Worm (Caenorhabditis elegans): Measurements from ENCODE around the gene Y38E10A.14.

Y38E10A.14 gene

ce11 chrII:12658409-12658808 lies 34.1 kb upstream of the Y38E10A.14 start:
- TF ChIP-seq B0336.3 (GFP tag; IDR thresholded peaks at IDR 0.05) = no peak
- TF ChIP-seq mes-4 (tag; optimal IDR thresholded peaks at IDR 0.05) = no peak
- TF ChIP-seq ceh-27 (GFP tag; optimal IDR thresholded peaks at IDR 0.05) = no peak
- no peak for TF ChIP-seq F49E8.2 (tag; optimal IDR thresholded peaks at IDR 0.05; ENCODE audit: insufficient read depth)
- no peak for TF ChIP-seq K12H6.12 (tag; optimal IDR thresholded peaks at IDR 0.05)
- no peak for TF ChIP-seq Y67H2A.10 (GFP tag; conservative IDR thresholded peaks at IDR 0.05)
- TF ChIP-seq B0019.2 (GFP tag; conservative IDR thresholded peaks at IDR 0.05) = no peak
- no peak for TF ChIP-seq B0261.1 (tag; optimal IDR thresholded peaks at IDR 0.05)
- no peak for TF ChIP-seq egl-44 (GFP tag; IDR thresholded peaks at IDR 0.05)
- no peak for TF ChIP-seq ceh-100 (GFP tag; IDR thresholded peaks at IDR 0.05)
- TF ChIP-seq madf-6 (GFP tag; IDR thresholded peaks at IDR 0.05) = no peak
- no peak for TF ChIP-seq attf-5 (GFP tag; optimal IDR thresholded peaks at IDR 0.05)
- no peak for TF ChIP-seq madf-3 (GFP tag; IDR thresholded peaks at IDR 0.05)
- no peak for TF ChIP-seq dox-1 (GFP tag; IDR thresholded peaks at IDR 0.05)
- TF ChIP-seq sdz-38 (tag; optimal IDR thresholded peaks at IDR 0.05) = no peak

- TF ChIP-seq mxl-1 (tag; optimal IDR thresholded peaks at IDR 0.05) (no peak), ZK185.1 (tag; optimal IDR thresholded peaks at IDR 0.05; ENCODE audit: poor library complexity, severe bottlenecking) (no peak), lsy-27 (tag; optimal IDR thresholded peaks at IDR 0.05; ENCODE audit: borderline replicate concordance, insufficient read depth) (no peak), snpc-1.3 (tag; optimal IDR thresholded peaks at IDR 0.05; ENCODE audit: insufficient read depth) (no peak), hsf-1 (GFP tag; IDR thresholded peaks at IDR 0.05) (no peak)
These were observed 33.3 kb upstream of the Y38E10A.14 start for ce11 chrII:12657620-12658019.

DNA sequence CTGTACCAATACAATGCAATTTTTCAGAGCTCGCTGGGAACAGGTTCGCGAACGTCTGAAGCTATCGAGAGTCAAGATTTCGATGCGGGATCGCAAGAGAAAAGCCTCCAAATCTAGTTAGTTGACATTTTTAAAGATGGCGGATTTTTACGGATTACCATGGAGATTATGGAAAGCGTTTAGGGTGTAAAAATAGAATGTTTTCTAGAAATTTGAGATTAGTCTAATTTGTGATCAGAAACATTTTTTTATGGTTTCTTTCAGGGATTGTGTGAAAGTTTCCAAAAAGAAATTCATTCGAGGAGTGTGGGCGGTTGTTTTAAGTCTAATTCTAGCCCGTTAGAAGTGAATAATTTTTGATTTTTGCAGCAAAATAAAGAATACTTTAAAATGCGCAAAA lies 31.5 kb upstream of the Y38E10A.14 start:
- no peak for TF ChIP-seq hrde-1 (tag; optimal IDR thresholded peaks at IDR 0.05; ENCODE audit: borderline replicate concordance)
- TF ChIP-seq unc-130 (GFP tag; optimal IDR thresholded peaks at IDR 0.05) = no peak
- TF ChIP-seq ama-1 (optimal IDR thresholded peaks at IDR 0.05) = no peak
- no peak for TF ChIP-seq ama-1 (GFP tag; optimal IDR thresholded peaks at IDR 0.05)
- no peak for TF ChIP-seq rec-8 (tag; optimal IDR thresholded peaks at IDR 0.05)
- no peak for TF ChIP-seq ztf-22 (GFP tag; optimal IDR thresholded peaks at IDR 0.05)
- no peak for TF ChIP-seq ceh-91 (GFP tag; IDR thresholded peaks at IDR 0.05)
- no peak for TF ChIP-seq athp-1 (tag; optimal IDR thresholded peaks at IDR 0.05)
- no peak for TF ChIP-seq efl-1 (GFP tag; optimal IDR thresholded peaks at IDR 0.05)
- no peak for TF ChIP-seq K12H6.12 (tag; optimal IDR thresholded peaks at IDR 0.05)
- TF ChIP-seq Y53G8AR.9 (GFP tag; conservative IDR thresholded peaks at IDR 0.05) = no peak
- TF ChIP-seq ztf-6 (GFP tag; IDR thresholded peaks at IDR 0.05) = no peak
- no peak for TF ChIP-seq mel-28 (tag; optimal IDR thresholded peaks at IDR 0.05; ENCODE audit: borderline replicate concordance)
- TF ChIP-seq repo-1 (tag; optimal IDR thresholded peaks at IDR 0.05) = no peak
- no peak for TF ChIP-seq F39B2.1 (GFP tag; IDR thresholded peaks at IDR 0.05)
- TF ChIP-seq ceh-100 (GFP tag; IDR thresholded peaks at IDR 0.05) = no peak
- no peak for TF ChIP-seq ets-4 (GFP tag; optimal IDR thresholded peaks at IDR 0.05)
- TF ChIP-seq mcd-1 (GFP tag; IDR thresholded peaks at IDR 0.05) = no peak
- TF ChIP-seq let-526 (GFP tag; IDR thresholded peaks at IDR 0.05) = no peak
- TF ChIP-seq ztf-18 (tag; optimal IDR thresholded peaks at IDR 0.05) = no peak

Data from whole organism, young adult.